Worm (Caenorhabditis elegans): Measurements from ENCODE around the gene srbc-11.

- TF ChIP-seq ztf-11 (tag; optimal IDR thresholded peaks at IDR 0.05) (no peak), ceh-83 (GFP tag; optimal IDR thresholded peaks at IDR 0.05) (no peak), pha-4 (tag; optimal IDR thresholded peaks at IDR 0.05) (no peak), nhr-28 (tag; optimal IDR thresholded peaks at IDR 0.05) (no peak), blmp-1 (tag; optimal IDR thresholded peaks at IDR 0.05) (no peak), nhr-2 (tag; optimal IDR thresholded peaks at IDR 0.05) (no peak), elt-3 (tag; optimal IDR thresholded peaks at IDR 0.05) (no peak)
Measured at ce11 chrV:7543728-7544127, 48.6 kb upstream of the srbc-11 start.
